Fruit fly (Drosophila melanogaster) whole organism, prepupa: ENCODE results near the gene CG11373.

Source experiments
- Blimp-1 ChIP-seq: fragments of 200-800 bp; sonication (Bioruptor generic); optimal IDR thresholded peaks from 3 replicates; lab custom pipeline; 2017; ENCODE audit warnings: missing biosample characterization, missing genetic modification characterization, mild to moderate bottlenecking, moderate library complexity, missing genetic modification reagents
- CG10631 ChIP-seq: fragments of 200-800 bp; sonication (Bioruptor generic); optimal IDR thresholded peaks from 2 replicates; lab custom pipeline; 2016; ENCODE audit warnings: missing biosample characterization, missing genetic modification characterization
- CG10669 ChIP-seq: fragments of 200-800 bp; sonication (Bioruptor generic); optimal IDR thresholded peaks from 3 replicates; lab custom pipeline; 2018; ENCODE audit warnings: missing biosample characterization, mild to moderate bottlenecking, missing genetic modification characterization, moderate library complexity
- CG11902 ChIP-seq: fragments of 200-800 bp; sonication (Bioruptor generic); optimal IDR thresholded peaks from 3 replicates; lab custom pipeline; 2016; ENCODE audit warnings: missing biosample characterization, missing genetic modification characterization
- CG15336 ChIP-seq: fragments of 200-800 bp; sonication (Bioruptor generic); IDR thresholded peaks from 2 replicates; pipeline ENCODE4 v1.3.6; 2022; ENCODE audit warnings: missing biosample characterization, missing genetic modification characterization
- CG1621 ChIP-seq: fragments of 200-800 bp; sonication (Bioruptor generic); optimal IDR thresholded peaks from 3 replicates; lab custom pipeline; 2018; ENCODE audit warnings: missing biosample characterization, mild to moderate bottlenecking, missing genetic modification characterization
- CG16779 ChIP-seq: fragments of 200-800 bp; sonication (Bioruptor generic); optimal IDR thresholded peaks from 3 replicates; lab custom pipeline; 2017; ENCODE audit warnings: missing biosample characterization, mild to moderate bottlenecking, missing genetic modification characterization
- CG31627 ChIP-seq: fragments of 200-800 bp; sonication (Bioruptor generic); optimal IDR thresholded peaks from 3 replicates; lab custom pipeline; 2016; ENCODE audit warnings: missing biosample characterization, missing genetic modification characterization
- CG34406 ChIP-seq: fragments of 200-800 bp; sonication (Bioruptor generic); optimal IDR thresholded peaks from 3 replicates; lab custom pipeline; 2016; ENCODE audit warnings: missing biosample characterization, missing genetic modification characterization
- CG3919 ChIP-seq: fragments of 200-800 bp; sonication (Bioruptor generic); optimal IDR thresholded peaks from 3 replicates; lab custom pipeline; 2016; ENCODE audit warnings: missing biosample characterization, missing genetic modification characterization
- CG4318 ChIP-seq: fragments of 200-800 bp; sonication (Bioruptor generic); optimal IDR thresholded peaks from 3 replicates; lab custom pipeline; 2017; ENCODE audit warnings: missing biosample characterization, mild to moderate bottlenecking, missing genetic modification characterization
- CG6163 ChIP-seq: fragments of 200-800 bp; sonication (Bioruptor generic); IDR thresholded peaks from 3 replicates; pipeline ENCODE4 v1.3.6; 2022; ENCODE audit warnings: missing biosample characterization, missing genetic modification characterization
- CG6276 ChIP-seq: fragments of 200-800 bp; sonication (Bioruptor generic); optimal IDR thresholded peaks from 2 replicates; lab custom pipeline; 2017; ENCODE audit warnings: missing biosample characterization, mild to moderate bottlenecking, missing genetic modification characterization
- CG6808 ChIP-seq: fragments of 200-800 bp; sonication (Bioruptor generic); optimal IDR thresholded peaks from 3 replicates; lab custom pipeline; 2017; ENCODE audit warnings: missing biosample characterization, missing genetic modification characterization, mild to moderate bottlenecking, moderate library complexity, missing genetic modification reagents
- CG6854 ChIP-seq: fragments of 200-800 bp; sonication (Bioruptor generic); optimal IDR thresholded peaks from 2 replicates; lab custom pipeline; 2017; ENCODE audit warnings: missing biosample characterization, mild to moderate bottlenecking, missing genetic modification characterization
- CG7368 ChIP-seq: fragments of 200-800 bp; sonication (Bioruptor generic); optimal IDR thresholded peaks from 3 replicates; lab custom pipeline; 2016; ENCODE audit warnings: missing biosample characterization, missing genetic modification characterization
- CG8119 ChIP-seq: fragments of 200-800 bp; sonication (Bioruptor generic); IDR thresholded peaks from 3 replicates; pipeline ENCODE4 v1.3.6; 2022; ENCODE audit warnings: missing biosample characterization, missing genetic modification characterization
- CG9139 ChIP-seq: fragments of 200-800 bp; sonication (Bioruptor generic); optimal IDR thresholded peaks from 3 replicates; lab custom pipeline; 2017; ENCODE audit warnings: missing biosample characterization, mild to moderate bottlenecking, missing genetic modification characterization
- Eip78C ChIP-seq: fragments of 200-800 bp; sonication (Bioruptor generic); peaks from one replicate; lab custom pipeline; 2016; ENCODE audit warnings: missing biosample characterization, missing genetic modification characterization
- Eip93F ChIP-seq: fragments of 200-800 bp; sonication (Bioruptor generic); optimal IDR thresholded peaks from 2 replicates; lab custom pipeline; 2016; ENCODE audit warnings: missing biosample characterization, mild to moderate bottlenecking, missing genetic modification characterization
- Ets96B ChIP-seq: fragments of 200-800 bp; optimal IDR thresholded peaks from 2 replicates; lab custom pipeline; 2019; ENCODE audit warnings: missing biosample characterization, mild to moderate bottlenecking, missing genetic modification characterization, moderate library complexity
- Gug ChIP-seq: fragments of 200-800 bp; sonication (Bioruptor generic); IDR thresholded peaks from 2 replicates; pipeline ENCODE4 v1.3.6; 2022; ENCODE audit warnings: missing biosample characterization, missing genetic modification characterization
- Hr38 ChIP-seq: sonication (Bioruptor generic); optimal IDR thresholded peaks from 2 replicates; lab custom pipeline; 2016; ENCODE audit warnings: missing biosample characterization, missing genetic modification characterization
- Hr39 ChIP-seq: fragments of 200-800 bp; sonication (Bioruptor generic); optimal IDR thresholded peaks from 2 replicates; lab custom pipeline; 2016; ENCODE audit warnings: missing biosample characterization, missing genetic modification characterization
- Hr4 ChIP-seq: fragments of 200-800 bp; sonication (Bioruptor generic); optimal IDR thresholded peaks from 3 replicates; lab custom pipeline; 2016; ENCODE audit warnings: missing biosample characterization, missing genetic modification characterization
- Lpt ChIP-seq: fragments of 200-800 bp; sonication (Bioruptor generic); optimal IDR thresholded peaks from 3 replicates; lab custom pipeline; 2016; ENCODE audit warnings: missing biosample characterization, missing genetic modification characterization
- Met ChIP-seq: fragments of 200-800 bp; sonication (Bioruptor generic); optimal IDR thresholded peaks from 3 replicates; lab custom pipeline; 2016; ENCODE audit warnings: missing biosample characterization, missing genetic modification characterization
- OdsH ChIP-seq: fragments of 200-800 bp; sonication (Bioruptor generic); optimal IDR thresholded peaks from 3 replicates; lab custom pipeline; 2016; ENCODE audit warnings: missing biosample characterization, missing genetic modification characterization
- Smox ChIP-seq: fragments of 200-800 bp; sonication (Bioruptor generic); optimal IDR thresholded peaks from 3 replicates; lab custom pipeline; 2016; ENCODE audit warnings: missing biosample characterization, missing genetic modification characterization
- Sox102F ChIP-seq: fragments of 200-800 bp; sonication (Bioruptor generic); optimal IDR thresholded peaks from 2 replicates; lab custom pipeline; 2016; ENCODE audit warnings: missing biosample characterization, mild to moderate bottlenecking, missing genetic modification characterization
- Sox14 ChIP-seq: fragments of 200-800 bp; sonication (Bioruptor generic); optimal IDR thresholded peaks from 3 replicates; lab custom pipeline; 2016; ENCODE audit warnings: missing biosample characterization, missing genetic modification characterization
- Sox15 ChIP-seq: fragments of 200-800 bp; sonication (Bioruptor generic); optimal IDR thresholded peaks from 3 replicates; lab custom pipeline; 2016; ENCODE audit warnings: missing biosample characterization, missing genetic modification characterization
- achi ChIP-seq: fragments of 200-800 bp; sonication (Bioruptor generic); optimal IDR thresholded peaks from 3 replicates; lab custom pipeline; 2016; ENCODE audit warnings: missing biosample characterization, missing genetic modification characterization
- cyc ChIP-seq: fragments of 200-800 bp; sonication (Bioruptor generic); optimal IDR thresholded peaks from 3 replicates; lab custom pipeline; 2016; ENCODE audit warnings: missing biosample characterization, missing genetic modification characterization
- dac ChIP-seq: fragments of 200-800 bp; sonication (Bioruptor generic); optimal IDR thresholded peaks from 2 replicates; lab custom pipeline; 2017; ENCODE audit warnings: missing biosample characterization, mild to moderate bottlenecking, missing genetic modification characterization
- dsx ChIP-seq: fragments of 200-800 bp; optimal IDR thresholded peaks from 3 replicates; lab custom pipeline; 2019; ENCODE audit warnings: missing biosample characterization, mild to moderate bottlenecking, missing genetic modification characterization, moderate library complexity; ENCODE audit not compliant: poor library complexity, severe bottlenecking
- eg ChIP-seq: fragments of 200-800 bp; sonication (Bioruptor generic); IDR thresholded peaks from 3 replicates; pipeline ENCODE4 v1.3.6; 2022; ENCODE audit warnings: missing biosample characterization, missing genetic modification characterization
- esn ChIP-seq: fragments of 200-800 bp; sonication (Bioruptor generic); optimal IDR thresholded peaks from 2 replicates; lab custom pipeline; 2016; ENCODE audit warnings: missing biosample characterization, mild to moderate bottlenecking, missing genetic modification characterization, moderate library complexity
- fd59A ChIP-seq: fragments of 200-800 bp; sonication (Bioruptor generic); optimal IDR thresholded peaks from 2 replicates; lab custom pipeline; 2017; ENCODE audit warnings: missing biosample characterization, mild to moderate bottlenecking, missing genetic modification characterization, missing genetic modification reagents
- fkh ChIP-seq: fragments of 200-800 bp; sonication (Bioruptor generic); optimal IDR thresholded peaks from 3 replicates; lab custom pipeline; 2017; ENCODE audit warnings: missing biosample characterization, mild to moderate bottlenecking, missing genetic modification characterization, moderate library complexity
- lz ChIP-seq: fragments of 200-800 bp; sonication (Bioruptor generic); optimal IDR thresholded peaks from 3 replicates; lab custom pipeline; 2016; ENCODE audit warnings: missing biosample characterization, missing genetic modification characterization
- net ChIP-seq: fragments of 200-800 bp; sonication (Bioruptor generic); optimal IDR thresholded peaks from 3 replicates; lab custom pipeline; 2016; ENCODE audit warnings: missing biosample characterization, missing genetic modification characterization
- pdm3 ChIP-seq: fragments of 200-800 bp; sonication (Bioruptor generic); optimal IDR thresholded peaks from 3 replicates; lab custom pipeline; 2016; ENCODE audit warnings: missing biosample characterization, missing genetic modification characterization
- salr ChIP-seq, 2 experiments: fragments of 200-800 bp; sonication (Bioruptor generic); optimal IDR thresholded peaks; 3 replicates each; lab custom pipeline; 2016 to 2018; ENCODE audit warnings: missing biosample characterization in 2 of 2, missing genetic modification characterization in 2 of 2, mild to moderate bottlenecking in 1 of 2
- spab ChIP-seq: fragments of 200-800 bp; sonication (Bioruptor generic); optimal IDR thresholded peaks from 2 replicates; lab custom pipeline; 2017; ENCODE audit warnings: missing biosample characterization, mild to moderate bottlenecking, missing genetic modification characterization, missing genetic modification reagents
- ss ChIP-seq, 2 experiments: fragments of 200-800 bp; sonication (Bioruptor generic); optimal IDR thresholded peaks; 2 replicates in 1 of 2; 3 replicates in 1 of 2; lab custom pipeline; 2017 to 2018; ENCODE audit warnings: mild to moderate bottlenecking in 2 of 2, missing biosample characterization in 2 of 2, missing genetic modification characterization in 2 of 2, moderate library complexity in 1 of 2
- svp ChIP-seq: fragments of 200-800 bp; sonication (Bioruptor generic); peaks from one replicate; lab custom pipeline; 2016; ENCODE audit warnings: missing biosample characterization, missing genetic modification characterization
- topi ChIP-seq: fragments of 200-800 bp; sonication (Bioruptor generic); optimal IDR thresholded peaks from 3 replicates; lab custom pipeline; 2016; ENCODE audit warnings: missing biosample characterization, missing genetic modification characterization
- vri ChIP-seq: fragments of 200-800 bp; sonication (Bioruptor generic); optimal IDR thresholded peaks from 3 replicates; lab custom pipeline; 2016; ENCODE audit warnings: missing biosample characterization, mild to moderate bottlenecking, missing genetic modification characterization

Gene CG11373

DNA sequence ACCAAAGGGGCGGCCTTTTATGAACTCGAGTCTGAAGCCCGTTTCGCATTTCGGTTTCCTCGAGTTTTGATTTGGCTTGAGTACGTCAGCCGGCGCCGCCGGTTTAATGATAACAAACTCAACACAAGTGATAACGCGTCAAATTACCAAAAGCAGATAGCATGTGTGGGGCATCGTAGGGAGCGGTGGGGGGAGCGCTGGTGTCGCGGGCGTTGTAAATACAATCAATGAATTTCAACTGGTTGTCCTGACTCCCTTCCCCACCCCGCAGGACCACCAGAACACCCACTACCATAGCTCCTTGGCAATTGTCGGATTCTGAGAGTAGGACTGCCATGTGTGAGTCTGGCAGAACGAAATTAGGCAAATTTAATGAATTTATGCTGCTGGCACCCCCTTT, 37.0 kb upstream of the CG11373 start:
- peak; percentile 84 for TF ChIP-seq svp
- TF ChIP-seq cyc (GFP tag; lab: Kevin White, UChicago): no peak
- no peak for TF ChIP-seq Sox102F (GFP tag; lab: Kevin White, UChicago)
- TF ChIP-seq, all 60 proteins: peak for 1

DNA sequence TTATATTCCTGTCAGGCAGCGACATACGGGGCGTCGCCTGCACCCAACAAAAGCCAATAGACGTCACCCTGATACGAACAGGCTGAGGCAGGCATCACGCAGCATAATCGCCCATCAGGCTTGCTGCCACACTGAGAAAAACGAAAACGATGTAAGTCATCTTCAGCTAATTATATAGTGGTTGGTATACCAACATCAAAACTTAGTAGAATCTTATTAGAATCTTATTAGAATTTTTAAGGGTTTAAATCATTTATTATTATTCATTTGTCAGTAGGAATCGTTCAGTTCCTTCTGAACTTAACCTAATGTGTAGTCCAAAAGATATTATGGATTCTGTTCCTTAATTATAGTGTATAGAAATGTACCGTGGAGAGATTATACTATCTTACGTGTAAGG, 34.6 kb upstream of the CG11373 start:
- TF ChIP-seq esn (GFP tag; lab: Kevin White, UChicago) (no peak), lz (no peak), svp (peak; percentile 68), CG10669 (GFP tag; lab: Kevin White, UChicago) (peak; percentile 0), Eip78C (peak; percentile 70)

DNA sequence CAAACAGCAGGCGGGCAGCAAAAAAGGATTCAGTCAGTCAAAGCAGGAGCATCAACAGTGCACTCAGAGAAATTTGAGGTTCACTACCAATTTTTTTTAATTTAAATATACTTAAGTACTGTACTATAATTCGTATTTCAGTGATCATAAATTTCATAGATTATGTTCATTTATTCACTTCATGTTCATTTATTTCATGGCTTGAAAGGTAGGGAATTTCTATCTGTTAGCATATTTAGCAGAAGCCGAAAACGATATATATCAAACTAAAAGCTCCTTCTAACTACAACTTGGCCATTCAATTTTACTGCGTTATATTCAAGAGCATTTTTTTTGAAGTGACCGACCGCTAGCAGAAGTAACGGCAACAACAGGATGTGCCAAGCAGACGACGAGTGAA, 33.1 kb upstream of the CG11373 start:
- TF ChIP-seq CG11902 (no peak), pdm3 (no peak), achi (GFP tag; lab: Kevin White, UChicago) (peak; percentile 23), CG8119 (GFP tag; lab: Robert Waterston, UW) (no peak), Hr4 (GFP tag; lab: Kevin White, UChicago) (no peak), CG6854 (GFP tag; lab: Kevin White, UChicago) (no peak), CG15336 (GFP tag; lab: Robert Waterston, UW) (no peak), Sox102F (GFP tag; lab: Kevin White, UChicago) (no peak), CG4318 (no peak), net (GFP tag; lab: Kevin White, UChicago) (no peak), CG10631 (peak; percentile 25), Lpt (GFP tag; lab: Kevin White, UChicago) (no peak), fd59A (GFP tag; lab: Kevin White, UChicago) (no peak), CG1621 (tag; lab: Kevin White, UChicago) (no peak), Blimp-1 (GFP tag; lab: Kevin White, UChicago) (no peak), Eip93F (GFP tag; lab: Kevin White, UChicago) (no peak), lz (peak; percentile 9), CG3919 (GFP tag; lab: Kevin White, UChicago) (no peak), CG16779 (no peak), fkh (GFP tag; lab: Kevin White, UChicago) (no peak), CG7368 (GFP tag; lab: Kevin White, UChicago) (no peak), Smox (GFP tag; lab: Kevin White, UChicago) (peak; percentile 3), spab (GFP tag; lab: Kevin White, UChicago) (no peak), dsx (GFP tag; lab: Kevin White, UChicago) (peak; percentile 29), eg (GFP tag; lab: Robert Waterston, UW) (no peak), CG6276 (GFP tag; lab: Kevin White, UChicago) (no peak), ss (GFP tag; optimal IDR thresholded peaks at IDR 0.05; lab: Kevin White, UChicago) (no peak), Gug (no peak), CG6808 (GFP tag; lab: Kevin White, UChicago) (peak; percentile 13), Sox15 (GFP tag; lab: Kevin White, UChicago) (no peak), Hr38 (GFP tag; lab: Kevin White, UChicago) (no peak), CG31627 (GFP tag; lab: Kevin White, UChicago) (no peak), vri (GFP tag; lab: Kevin White, UChicago) (no peak), CG10669 (GFP tag; lab: Kevin White, UChicago) (peak; percentile 33), salr (GFP tag; optimal IDR thresholded peaks at IDR 0.05; lab: Kevin White, UChicago) (no peak), Hr39 (no peak), Eip78C (peak; percentile 53), topi (GFP tag; lab: Kevin White, UChicago) (peak; percentile 3), Met (GFP tag; lab: Kevin White, UChicago) (peak; percentile 9), CG9139 (GFP tag; lab: Kevin White, UChicago) (no peak), dac (GFP tag; lab: Kevin White, UChicago) (no peak), CG6163 (GFP tag; lab: Robert Waterston, UW) (no peak), CG34406 (GFP tag; lab: Kevin White, UChicago) (no peak), OdsH (GFP tag; lab: Kevin White, UChicago) (no peak), Ets96B (tag; lab: Kevin White, UChicago) (no peak), Sox14 (GFP tag; lab: Kevin White, UChicago) (no peak)
